Worm (Caenorhabditis elegans): ENCODE measurements around the gene lin-23.

ce11 chrII:6322979-6323378, 48.1 kb upstream of the lin-23 start, which contains the start of gene C32D5.4:
- TF ChIP-seq nhr-237 (tag; optimal IDR thresholded peaks at IDR 0.05) (no peak), efl-1 (optimal IDR thresholded peaks at IDR 0.05) (no peak), efl-1 (GFP tag; optimal IDR thresholded peaks at IDR 0.05 in 1 of 2) (no peak), lin-14 (GFP tag; optimal IDR thresholded peaks at IDR 0.05) (no peak), nhr-12 (tag; optimal IDR thresholded peaks at IDR 0.05) (no peak), ztf-4 (tag; optimal IDR thresholded peaks at IDR 0.05) (no peak), tlp-1 (tag; optimal IDR thresholded peaks at IDR 0.05) (no peak), mab-9 (GFP tag; IDR thresholded peaks at IDR 0.05) (no peak), nhr-11 (tag; optimal IDR thresholded peaks at IDR 0.05) (no peak), fkh-10 (GFP tag; optimal IDR thresholded peaks at IDR 0.05) (no peak)
